Worm (Caenorhabditis elegans) whole organism, L1 larva: ENCODE data around the gene nhr-46.

Source experiments
- C04F5.9 ChIP-seq: sonication (generic microtip); optimal IDR thresholded peaks from 2 replicates; lab custom pipeline; 2016; ENCODE audit warnings: missing genetic modification characterization, missing compliant biosample characterization
- C16A3.4 ChIP-seq: fragments of 150-350 bp; optimal IDR thresholded peaks from 2 replicates; lab custom pipeline; 2014; ENCODE audit warnings: missing biosample characterization, missing genetic modification characterization
- Y116A8C.19 ChIP-seq: sonication (generic microtip); optimal IDR thresholded peaks from 2 replicates; lab custom pipeline; 2016; ENCODE audit warnings: missing compliant biosample characterization, missing genetic modification characterization, borderline replicate concordance
- ama-1 ChIP-seq: fragments of 150-350 bp; optimal IDR thresholded peaks from 2 replicates; lab custom pipeline; 2014
- blmp-1 ChIP-seq: fragments of 150-350 bp; optimal IDR thresholded peaks from 2 replicates; lab custom pipeline; 2014; ENCODE audit warnings: missing biosample characterization, missing genetic modification characterization
- ceh-8 ChIP-seq: fragments of 200-800 bp; sonication (Bioruptor generic); optimal IDR thresholded peaks from 2 replicates; lab custom pipeline; 2018; ENCODE audit warnings: mild to moderate bottlenecking, missing genetic modification characterization, moderate library complexity, missing compliant biosample characterization
- ceh-82 ChIP-seq, 3 experiments: fragments of 150-350 bp in 1 of 3; sonication (generic microtip) in 2 of 3; optimal IDR thresholded peaks; 2 replicates each; lab custom pipeline; 2014 to 2017; ENCODE audit warnings: missing biosample characterization in 3 of 3, missing genetic modification characterization in 3 of 3
- ceh-88 ChIP-seq: fragments of 200-800 bp; sonication (Bioruptor generic); IDR thresholded peaks from 2 replicates; pipeline ENCODE4 v1.3.6; 2022; ENCODE audit warnings: missing genetic modification characterization, missing compliant biosample characterization
- ces-1 ChIP-seq: fragments of 150-350 bp; optimal IDR thresholded peaks from 2 replicates; lab custom pipeline; 2014; ENCODE audit warnings: missing biosample characterization, missing genetic modification reagents, missing genetic modification characterization
- efl-1 ChIP-seq, 4 experiments: fragments of 150-350 bp; optimal IDR thresholded peaks in 3 of 4; peaks in 1 of 4; 1 replicate in 1 of 4; 2 replicates in 3 of 4; lab custom pipeline; 2014; ENCODE audit warnings: missing biosample characterization in 2 of 4, missing genetic modification characterization in 2 of 4, missing genetic modification reagents in 2 of 4
- efl-3 ChIP-seq: fragments of 200-800 bp; sonication (Bioruptor generic); optimal IDR thresholded peaks from 2 replicates; lab custom pipeline; 2018; ENCODE audit warnings: mild to moderate bottlenecking, missing genetic modification characterization, missing compliant biosample characterization
- egl-13 ChIP-seq: sonication (generic microtip); optimal IDR thresholded peaks from 2 replicates; lab custom pipeline; 2016; ENCODE audit warnings: missing genotype, missing genetic modification reagents, missing genetic modification characterization, missing compliant biosample characterization
- egl-27 ChIP-seq, 2 experiments: fragments of 150-350 bp in 1 of 2; sonication (generic microtip); optimal IDR thresholded peaks; 3 replicates each; lab custom pipeline; 2017 to 2018; ENCODE audit warnings: missing biosample characterization in 2 of 2, missing genetic modification characterization in 2 of 2, missing genetic modification reagents in 2 of 2
- elt-3 ChIP-seq, 6 experiments: fragments of 150-350 bp in 1 of 6; sonication (generic microtip); optimal IDR thresholded peaks; 2 replicates each; lab custom pipeline; 2017 to 2018; ENCODE audit warnings: missing biosample characterization in 6 of 6, missing genetic modification characterization in 6 of 6, inconsistent platforms in 1 of 6
- fkh-4 ChIP-seq: sonication (generic microtip); optimal IDR thresholded peaks from 2 replicates; lab custom pipeline; 2016; ENCODE audit warnings: missing compliant biosample characterization, missing genetic modification characterization, borderline replicate concordance
- fos-1 ChIP-seq: fragments of 150-350 bp; optimal IDR thresholded peaks from 2 replicates; lab custom pipeline; 2014; ENCODE audit warnings: missing biosample characterization, missing genetic modification characterization
- grh-1 ChIP-seq: fragments of 200-800 bp; sonication (Bioruptor generic); IDR thresholded peaks from 2 replicates; pipeline ENCODE4 v1.3.6; 2022; ENCODE audit warnings: missing genetic modification reagents, missing genetic modification characterization, missing compliant biosample characterization
- hlh-17 ChIP-seq: fragments of 200-800 bp; sonication (Bioruptor generic); optimal IDR thresholded peaks from 2 replicates; lab custom pipeline; 2018; ENCODE audit warnings: missing genetic modification characterization, mild to moderate bottlenecking, missing compliant biosample characterization, moderate library complexity, borderline replicate concordance
- irx-1 ChIP-seq: sonication (generic microtip); optimal IDR thresholded peaks from 2 replicates; lab custom pipeline; 2016; ENCODE audit warnings: missing genetic modification characterization, missing compliant biosample characterization
- isw-1 ChIP-seq: fragments of 200-800 bp; sonication (Bioruptor generic); IDR thresholded peaks from 2 replicates; pipeline ENCODE4 v1.3.6; 2022; ENCODE audit warnings: missing genetic modification characterization, missing compliant biosample characterization
- jun-1 ChIP-seq: fragments of 150-350 bp; optimal IDR thresholded peaks from 2 replicates; lab custom pipeline; 2014; ENCODE audit warnings: missing biosample characterization, missing genetic modification reagents, missing genetic modification characterization
- lin-13 ChIP-seq: fragments of 150-350 bp; optimal IDR thresholded peaks from 2 replicates; lab custom pipeline; 2014; ENCODE audit warnings: missing biosample characterization, missing genetic modification reagents, missing genetic modification characterization
- lin-15B ChIP-seq: fragments of 150-350 bp; sonication (generic microtip); optimal IDR thresholded peaks from 3 replicates; lab custom pipeline; 2014; ENCODE audit warnings: missing biosample characterization, missing genetic modification characterization
- lin-35 ChIP-seq, 2 experiments: fragments of 150-350 bp; optimal IDR thresholded peaks; 2 replicates each; lab custom pipeline; 2014; ENCODE audit warnings: missing biosample characterization in 2 of 2, missing genetic modification characterization in 2 of 2, missing genetic modification reagents in 2 of 2
- lin-39 ChIP-seq: fragments of 150-350 bp; optimal IDR thresholded peaks from 2 replicates; lab custom pipeline; 2014; ENCODE audit warnings: missing biosample characterization, missing genetic modification reagents, missing genetic modification characterization
- lsy-2 ChIP-seq, 2 experiments: fragments of 150-350 bp; optimal IDR thresholded peaks; 2 replicates each; lab custom pipeline; 2014; ENCODE audit warnings: missing biosample characterization in 2 of 2, missing genetic modification characterization in 2 of 2
- mdl-1 ChIP-seq, 2 experiments: fragments of 150-350 bp; optimal IDR thresholded peaks; 2 replicates each; lab custom pipeline; 2014 to 2017; ENCODE audit warnings: missing biosample characterization in 2 of 2, missing genetic modification characterization in 2 of 2, inconsistent platforms in 1 of 2
- mef-2 ChIP-seq: fragments of 150-350 bp; optimal IDR thresholded peaks from 2 replicates; lab custom pipeline; 2014; ENCODE audit warnings: missing biosample characterization, missing genetic modification characterization
- mep-1 ChIP-seq: fragments of 150-350 bp; optimal IDR thresholded peaks from 2 replicates; lab custom pipeline; 2014; ENCODE audit warnings: missing biosample characterization, missing genetic modification characterization
- nhr-19 ChIP-seq: fragments of 200-800 bp; sonication (Bioruptor generic); conservative IDR thresholded peaks from 2 replicates; pipeline ENCODE4 v1.3.6; 2022; ENCODE audit warnings: missing genetic modification characterization, missing compliant biosample characterization
- nhr-20 ChIP-seq: sonication (generic microtip); optimal IDR thresholded peaks from 2 replicates; lab custom pipeline; 2016; ENCODE audit warnings: mild to moderate bottlenecking, missing genetic modification characterization, missing compliant biosample characterization
- nhr-237 ChIP-seq: fragments of 150-350 bp; optimal IDR thresholded peaks from 2 replicates; lab custom pipeline; 2014; ENCODE audit warnings: missing biosample characterization, missing genetic modification characterization
- nhr-47 ChIP-seq: sonication (generic microtip); optimal IDR thresholded peaks from 2 replicates; lab custom pipeline; 2016; ENCODE audit warnings: mild to moderate bottlenecking, missing genetic modification characterization, moderate library complexity, missing compliant biosample characterization
- nhr-71 ChIP-seq: sonication (generic microtip); optimal IDR thresholded peaks from 2 replicates; lab custom pipeline; 2016; ENCODE audit warnings: mild to moderate bottlenecking, missing genetic modification characterization, moderate library complexity, missing compliant biosample characterization
- nhr-76 ChIP-seq: sonication (generic microtip); optimal IDR thresholded peaks from 2 replicates; lab custom pipeline; 2017; ENCODE audit warnings: missing biosample characterization, missing genetic modification characterization
- nhr-77 ChIP-seq: fragments of 150-350 bp; optimal IDR thresholded peaks from 2 replicates; lab custom pipeline; 2014; ENCODE audit warnings: missing biosample characterization, missing genetic modification characterization
- nhr-84 ChIP-seq: sonication (generic microtip); optimal IDR thresholded peaks from 2 replicates; lab custom pipeline; 2017; ENCODE audit warnings: missing biosample characterization, missing genetic modification characterization
- nhr-85 ChIP-seq: sonication (generic microtip); peaks from one replicate; lab custom pipeline; 2016; ENCODE audit warnings: missing genetic modification characterization, inconsistent platforms, missing compliant biosample characterization
- nhr-90 ChIP-seq: sonication (generic microtip); optimal IDR thresholded peaks from 2 replicates; lab custom pipeline; 2016; ENCODE audit warnings: mild to moderate bottlenecking, missing genetic modification characterization, missing compliant biosample characterization; ENCODE audit not compliant: poor library complexity
- pag-3 ChIP-seq: sonication (generic microtip); optimal IDR thresholded peaks from 2 replicates; lab custom pipeline; 2017; ENCODE audit warnings: missing genetic modification characterization, mild to moderate bottlenecking, missing compliant biosample characterization, antibody characterized with exemption, borderline replicate concordance; ENCODE audit not compliant: insufficient read depth
- snpc-4 ChIP-seq: fragments of 150-350 bp; optimal IDR thresholded peaks from 2 replicates; lab custom pipeline; 2014; ENCODE audit warnings: missing biosample characterization, missing genetic modification characterization
- sox-4 ChIP-seq: sonication (generic microtip); optimal IDR thresholded peaks from 2 replicates; lab custom pipeline; 2016; ENCODE audit warnings: missing genetic modification characterization, missing compliant biosample characterization
- sptf-1 ChIP-seq: fragments of 150-350 bp; optimal IDR thresholded peaks from 2 replicates; lab custom pipeline; 2014; ENCODE audit warnings: missing biosample characterization, missing genetic modification characterization
- unc-130 ChIP-seq: fragments of 150-350 bp; optimal IDR thresholded peaks from 2 replicates; lab custom pipeline; 2017; ENCODE audit warnings: missing biosample characterization, missing genetic modification characterization, inconsistent platforms
- unc-62 ChIP-seq: fragments of 150-350 bp; optimal IDR thresholded peaks from 2 replicates; lab custom pipeline; 2014; ENCODE audit warnings: missing biosample characterization, missing genetic modification reagents, missing genetic modification characterization
- unc-86 ChIP-seq: sonication (generic microtip); optimal IDR thresholded peaks from 2 replicates; lab custom pipeline; 2016; ENCODE audit warnings: missing genetic modification characterization, missing compliant biosample characterization
- unc-98 ChIP-seq: fragments of 200-800 bp; sonication (Bioruptor generic); IDR thresholded peaks from 2 replicates; pipeline ENCODE4 v1.3.6; 2022; ENCODE audit warnings: missing genetic modification characterization, missing compliant biosample characterization
- xbp-1 ChIP-seq: sonication (generic microtip); optimal IDR thresholded peaks from 2 replicates; lab custom pipeline; 2016; ENCODE audit warnings: missing genetic modification characterization, missing compliant biosample characterization
- zip-4 ChIP-seq: fragments of 200-800 bp; sonication (Bioruptor generic); optimal IDR thresholded peaks from 2 replicates; lab custom pipeline; 2018; ENCODE audit warnings: mild to moderate bottlenecking, missing genetic modification characterization, moderate library complexity, missing compliant biosample characterization
- ztf-11 ChIP-seq, 2 experiments: sonication (generic microtip); optimal IDR thresholded peaks; 2 replicates each; lab custom pipeline; 2016 to 2017; ENCODE audit warnings: missing genetic modification characterization in 2 of 2, missing biosample characterization in 1 of 2, missing compliant biosample characterization in 1 of 2
- ztf-4 ChIP-seq: fragments of 150-350 bp; optimal IDR thresholded peaks from 2 replicates; lab custom pipeline; 2014; ENCODE audit warnings: missing biosample characterization, missing genetic modification characterization

nhr-46 gene

DNA sequence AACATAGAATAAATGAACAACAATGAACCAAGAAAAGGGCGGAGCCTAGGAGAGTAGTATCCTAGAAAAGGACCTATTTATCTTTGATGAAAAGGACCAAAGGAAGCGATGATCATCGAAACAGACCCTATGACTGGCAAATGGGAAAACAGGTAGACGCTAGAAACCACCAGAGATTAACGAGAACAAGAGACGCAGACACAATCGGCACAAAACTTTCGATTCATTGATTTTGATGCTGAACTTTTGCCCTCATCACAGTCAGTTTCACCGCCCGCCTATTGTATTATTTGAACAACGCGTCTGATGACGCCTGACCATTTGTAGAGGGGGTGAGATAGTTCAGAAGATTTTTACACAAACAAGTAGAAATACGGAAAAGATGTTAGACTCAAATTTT, 8.0 kb upstream of the nhr-46 start (continued):
- TF ChIP-seq ztf-11 (tag; optimal IDR thresholded peaks at IDR 0.05; lab: Kevin White, UChicago) (no peak), unc-130 (no peak), unc-98 (GFP tag; lab: Robert Waterston, UW) (no peak), mef-2 (tag; lab: Kevin White, UChicago) (no peak), nhr-237 (no peak), mep-1 (tag; lab: Kevin White, UChicago) (peak; percentile 38), nhr-77 (tag; lab: Kevin White, UChicago) (no peak), hlh-17 (GFP tag; lab: Kevin White, UChicago) (no peak), nhr-84 (tag; lab: Kevin White, UChicago) (no peak), elt-3 (tag; optimal IDR thresholded peaks at IDR 0.05; lab: Kevin White, UChicago) (peak in 3 of 6 experiments; percentile 36 to 81 (median 46)), grh-1 (GFP tag; lab: Robert Waterston, UW) (no peak), zip-4 (GFP tag; lab: Kevin White, UChicago) (no peak), jun-1 (tag; lab: Kevin White, UChicago) (no peak), egl-13 (tag; lab: Kevin White, UChicago) (no peak), lin-15B (no peak), Y116A8C.19 (tag; lab: Kevin White, UChicago) (no peak), egl-27 (tag; optimal IDR thresholded peaks at IDR 0.05; lab: Kevin White, UChicago) (no peak), ces-1 (no peak), lin-39 (no peak), fos-1 (no peak), sptf-1 (no peak), irx-1 (tag; lab: Kevin White, UChicago) (no peak), ceh-82 (tag; optimal IDR thresholded peaks at IDR 0.05; lab: Kevin White, UChicago) (peak in 1 of 3 experiments; percentile 9), snpc-4 (tag; lab: Kevin White, UChicago) (no peak), ceh-88 (GFP tag; lab: Robert Waterston, UW) (no peak), unc-62 (GFP tag; lab: Kevin White, UChicago) (no peak), ama-1 (lab: Kevin White, UChicago) (no peak), xbp-1 (tag; lab: Kevin White, UChicago) (no peak), isw-1 (GFP tag; lab: Robert Waterston, UW) (no peak), pag-3 (tag; lab: Kevin White, UChicago) (no peak), sox-4 (tag; lab: Kevin White, UChicago) (no peak), nhr-20 (tag; lab: Kevin White, UChicago) (peak; percentile 87), lin-35 (GFP tag; optimal IDR thresholded peaks at IDR 0.05; lab: Kevin White, UChicago) (peak in 1 of 2 experiments; percentile 64), C04F5.9 (no peak), efl-3 (GFP tag; lab: Kevin White, UChicago) (no peak), unc-86 (tag; lab: Kevin White, UChicago) (no peak), ztf-4 (tag; lab: Kevin White, UChicago) (no peak), fkh-4 (tag; lab: Kevin White, UChicago) (no peak), blmp-1 (tag; lab: Kevin White, UChicago) (peak; percentile 97), nhr-76 (tag; lab: Kevin White, UChicago) (no peak)
- TF ChIP-seq, all 84 proteins: peak for 18

DNA sequence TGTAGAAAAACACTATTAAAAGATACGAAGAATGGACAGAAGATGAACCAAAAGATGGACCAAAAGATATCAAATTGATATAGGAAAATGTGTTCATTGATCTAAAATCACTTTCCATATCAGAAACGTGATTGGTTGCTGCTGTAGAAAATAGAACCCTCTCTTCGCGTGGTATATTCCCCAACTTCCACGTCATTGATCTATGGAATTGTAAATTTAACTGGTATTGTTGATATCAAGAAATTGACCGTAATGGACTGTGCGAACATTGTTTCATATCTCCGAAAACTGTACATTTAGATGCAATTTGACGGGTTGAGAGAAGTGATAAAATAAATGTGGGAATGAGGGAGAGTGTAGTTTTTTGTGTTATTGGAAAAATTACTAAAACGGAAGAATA, 6.7 kb upstream of the nhr-46 start:
- TF ChIP-seq fos-1 (no peak), efl-3 (GFP tag; lab: Kevin White, UChicago) (no peak), C16A3.4 (tag; lab: Kevin White, UChicago) (peak; percentile 51), nhr-76 (tag; lab: Kevin White, UChicago) (peak; percentile 32), nhr-19 (GFP tag; lab: Robert Waterston, UW) (peak; percentile 71), ceh-8 (no peak), mdl-1 (tag; optimal IDR thresholded peaks at IDR 0.05; lab: Kevin White, UChicago) (peak in 1 of 2 experiments; percentile 53), unc-130 (peak; percentile 27), lin-13 (GFP tag; lab: Kevin White, UChicago) (no peak), blmp-1 (tag; lab: Kevin White, UChicago) (peak; percentile 83), ama-1 (lab: Kevin White, UChicago) (no peak), nhr-71 (tag; lab: Kevin White, UChicago) (peak; percentile 85), fkh-4 (tag; lab: Kevin White, UChicago) (no peak), efl-1 (optimal IDR thresholded peaks at IDR 0.05; lab: Kevin White, UChicago) (no peak), efl-1 (GFP tag; optimal IDR thresholded peaks at IDR 0.05 in 1 of 2; lab: Kevin White, UChicago) (peak in 1 of 2 experiments; percentile 44), sptf-1 (no peak), Y116A8C.19 (tag; lab: Kevin White, UChicago) (no peak), nhr-47 (peak; percentile 28), nhr-90 (peak; percentile 66), nhr-85 (peak; percentile 95), lsy-2 (tag; optimal IDR thresholded peaks at IDR 0.05; lab: Kevin White, UChicago) (peak; percentile 3 to 65), hlh-17 (GFP tag; lab: Kevin White, UChicago) (no peak), ztf-4 (tag; lab: Kevin White, UChicago) (no peak)
